Fruit fly (Drosophila melanogaster) S2 (cell line): Measurements from ENCODE around the gene Aprt.

Source experiments
- CG8478 ChIP-seq: fragments of >200 bp; optimal IDR thresholded peaks from 2 replicates; lab custom pipeline; 2018
- CTCF ChIP-seq, 2 experiments: fragments of >200 bp; optimal IDR thresholded peaks; 2 replicates each; lab custom pipeline; 2018

- TF ChIP-seq CG8478 (lab: Kevin White, UChicago) (no peak), CTCF (optimal IDR thresholded peaks at IDR 0.05; lab: Kevin White, UChicago) (no peak)
Measured at dm6 chr3L:1844600-1844999, 40.2 kb downstream of the Aprt start.
